Fruit fly (Drosophila melanogaster) whole organism, embryonic: ENCODE results near the gene Nup37.

Experiments used
- Abd-B ChIP-seq: fragments of 200-800 bp; sonication (Bioruptor generic); optimal IDR thresholded peaks from 2 replicates; lab custom pipeline; 2018; ENCODE audit warnings: missing biosample characterization, mild to moderate bottlenecking, missing genetic modification characterization, moderate library complexity
- Awh ChIP-seq: fragments of 200-800 bp; sonication (Bioruptor generic); IDR thresholded peaks from 2 replicates; pipeline ENCODE4, ENCODE4 v1.3.6; 2022; ENCODE audit warnings: missing biosample characterization, missing genetic modification characterization
- BEAF-32 ChIP-seq: fragments of 200-800 bp; sonication (Bioruptor generic); optimal IDR thresholded peaks from 3 replicates; lab custom pipeline; 2017; ENCODE audit warnings: missing biosample characterization, missing genetic modification characterization, mild to moderate bottlenecking, moderate library complexity, missing genetic modification reagents
- Bdp1 ChIP-seq: fragments of 200-800 bp; sonication (Bioruptor generic); optimal IDR thresholded peaks from 3 replicates; lab custom pipeline; 2016; ENCODE audit warnings: missing biosample characterization, missing genetic modification characterization
- CG1024 ChIP-seq: fragments of 200-800 bp; sonication (Bioruptor generic); IDR thresholded peaks from 2 replicates; pipeline ENCODE4 v1.3.6; 2022; ENCODE audit warnings: missing biosample characterization, missing genetic modification characterization
- CG11085 ChIP-seq: fragments of 200-800 bp; sonication (Bioruptor generic); IDR thresholded peaks from 2 replicates; pipeline ENCODE4 v1.3.6; 2022; ENCODE audit warnings: missing biosample characterization, missing genetic modification characterization
- CG11247 ChIP-seq: fragments of 200-800 bp; sonication (Bioruptor generic); IDR thresholded peaks from 2 replicates; pipeline ENCODE4 v1.3.6; 2022; ENCODE audit warnings: missing biosample characterization, missing genetic modification characterization
- CG13894 ChIP-seq: fragments of 200-800 bp; sonication (Bioruptor generic); optimal IDR thresholded peaks from 3 replicates; lab custom pipeline; 2018; ENCODE audit warnings: missing biosample characterization, mild to moderate bottlenecking, missing genetic modification characterization, moderate library complexity
- CG15479 ChIP-seq: fragments of 200-800 bp; sonication (Bioruptor generic); optimal IDR thresholded peaks from 3 replicates; lab custom pipeline; 2019; ENCODE audit warnings: missing biosample characterization, mild to moderate bottlenecking, missing genetic modification characterization, moderate library complexity
- CG15514 ChIP-seq: fragments of 200-800 bp; sonication (Bioruptor generic); optimal IDR thresholded peaks from 3 replicates; lab custom pipeline; 2017; ENCODE audit warnings: missing biosample characterization, missing genetic modification characterization, mild to moderate bottlenecking, moderate library complexity, missing genetic modification reagents
- CG16779 ChIP-seq: fragments of 200-800 bp; sonication (Bioruptor generic); IDR thresholded peaks from 2 replicates; pipeline ENCODE4 v1.3.6; 2022; ENCODE audit warnings: missing biosample characterization, missing genetic modification characterization
- CG17361 ChIP-seq: fragments of 200-800 bp; sonication (Bioruptor generic); IDR thresholded peaks from 3 replicates; pipeline ENCODE4 v1.3.6; 2022; ENCODE audit warnings: missing biosample characterization, missing genetic modification characterization
- CG18599 ChIP-seq: fragments of 200-800 bp; sonication (Bioruptor generic); optimal IDR thresholded peaks from 3 replicates; lab custom pipeline; 2017; ENCODE audit warnings: missing biosample characterization, missing genetic modification characterization, mild to moderate bottlenecking, moderate library complexity, missing genetic modification reagents
- CG2712 ChIP-seq: fragments of 200-800 bp; optimal IDR thresholded peaks from 3 replicates; lab custom pipeline; 2019; ENCODE audit warnings: missing biosample characterization, mild to moderate bottlenecking, missing genetic modification characterization, moderate library complexity
- CG3281 ChIP-seq: fragments of 200-800 bp; sonication (Bioruptor generic); optimal IDR thresholded peaks from 3 replicates; lab custom pipeline; 2017; ENCODE audit warnings: missing biosample characterization, mild to moderate bottlenecking, missing genetic modification characterization
- CG34422 ChIP-seq: fragments of 200-800 bp; sonication (Bioruptor generic); IDR thresholded peaks from 3 replicates; pipeline ENCODE4 v1.3.6; 2022; ENCODE audit warnings: missing biosample characterization, missing genetic modification characterization
- CG3995 ChIP-seq: fragments of 200-800 bp; sonication (Bioruptor generic); optimal IDR thresholded peaks from 3 replicates; lab custom pipeline; 2016; ENCODE audit warnings: missing biosample characterization, missing genetic modification characterization
- CG4282 ChIP-seq: fragments of 200-800 bp; sonication (Bioruptor generic); optimal IDR thresholded peaks from 2 replicates; lab custom pipeline; 2016; ENCODE audit warnings: missing biosample characterization, missing genetic modification characterization
- CG6654 ChIP-seq: fragments of 200-800 bp; sonication (Bioruptor generic); optimal IDR thresholded peaks from 2 replicates; lab custom pipeline; 2017; ENCODE audit warnings: missing biosample characterization, mild to moderate bottlenecking, missing genetic modification characterization
- CG6765 ChIP-seq: fragments of 200-800 bp; sonication (Bioruptor generic); optimal IDR thresholded peaks from 3 replicates; lab custom pipeline; 2017; ENCODE audit warnings: missing biosample characterization, mild to moderate bottlenecking, missing genetic modification characterization
- CG9215 ChIP-seq: fragments of 200-800 bp; sonication (Bioruptor generic); IDR thresholded peaks from 2 replicates; pipeline ENCODE4 v1.3.6; 2022; ENCODE audit warnings: missing biosample characterization, missing genetic modification characterization
- CG9797 ChIP-seq: fragments of 200-800 bp; sonication (Bioruptor generic); optimal IDR thresholded peaks from 3 replicates; lab custom pipeline; 2018; ENCODE audit warnings: missing biosample characterization, mild to moderate bottlenecking, missing genetic modification characterization
- Nf-YC ChIP-seq: fragments of 200-800 bp; optimal IDR thresholded peaks from 3 replicates; lab custom pipeline; 2019; ENCODE audit warnings: missing biosample characterization, mild to moderate bottlenecking, missing genetic modification characterization, moderate library complexity
- Trl ChIP-seq, 3 experiments: fragments of >200 bp in 2 of 3; fragments of 200-800 bp in 1 of 3; sonication (Bioruptor generic) in 1 of 3; optimal IDR thresholded peaks; 2 replicates in 1 of 3; 3 replicates in 2 of 3; lab custom pipeline; 2016 to 2017; ENCODE audit warnings: missing biosample characterization in 1 of 3, missing genetic modification characterization in 1 of 3
- abd-A ChIP-seq: fragments of 200-800 bp; sonication (Bioruptor generic); optimal IDR thresholded peaks from 3 replicates; lab custom pipeline; 2019; ENCODE audit warnings: missing biosample characterization, mild to moderate bottlenecking, missing genetic modification characterization, moderate library complexity
- amos ChIP-seq: fragments of 200-800 bp; sonication (Bioruptor generic); IDR thresholded peaks from 2 replicates; pipeline ENCODE4 v1.3.6; 2022; ENCODE audit warnings: missing biosample characterization, missing genetic modification characterization; ENCODE audit not compliant: partially characterized antibody
- ara ChIP-seq: fragments of 200-800 bp; sonication (Bioruptor generic); IDR thresholded peaks from 2 replicates; pipeline ENCODE4 v1.3.6; 2022; ENCODE audit warnings: missing biosample characterization, missing genetic modification characterization
- bcd ChIP-seq: fragments of 200-800 bp; sonication (Bioruptor generic); optimal IDR thresholded peaks from 2 replicates; lab custom pipeline; 2017; ENCODE audit warnings: missing biosample characterization, mild to moderate bottlenecking, missing genetic modification characterization
- cg ChIP-seq: fragments of 200-800 bp; sonication (Bioruptor generic); optimal IDR thresholded peaks from 3 replicates; lab custom pipeline; 2019; ENCODE audit warnings: missing biosample characterization, mild to moderate bottlenecking, missing genetic modification characterization, moderate library complexity
- dan ChIP-seq: fragments of 200-800 bp; sonication (Bioruptor generic); IDR thresholded peaks from 2 replicates; pipeline ENCODE4 v1.3.6; 2022; ENCODE audit warnings: missing biosample characterization, missing genetic modification characterization
- ewg ChIP-seq: fragments of 200-800 bp; sonication (Bioruptor generic); optimal IDR thresholded peaks from 3 replicates; lab custom pipeline; 2017; ENCODE audit warnings: mild to moderate bottlenecking, missing biosample characterization, missing genetic modification reagents, missing genetic modification characterization
- eyg ChIP-seq: fragments of 200-800 bp; sonication (Bioruptor generic); optimal IDR thresholded peaks from 3 replicates; lab custom pipeline; 2016; ENCODE audit warnings: missing biosample characterization, missing genetic modification characterization
- grn ChIP-seq: fragments of 200-800 bp; sonication (Bioruptor generic); optimal IDR thresholded peaks from 3 replicates; lab custom pipeline; 2017; ENCODE audit warnings: missing biosample characterization, missing genetic modification characterization
- gsb-n ChIP-seq: fragments of 200-800 bp; sonication (Bioruptor generic); optimal IDR thresholded peaks from 3 replicates; lab custom pipeline; 2018; ENCODE audit warnings: missing biosample characterization, mild to moderate bottlenecking, missing genetic modification characterization
- hkb ChIP-seq, 2 experiments: fragments of 200-800 bp in 1 of 2; fragments of >200 bp in 1 of 2; sonication (Bioruptor generic) in 1 of 2; IDR thresholded peaks in 1 of 2; optimal IDR thresholded peaks in 1 of 2; 2 replicates each; pipeline versions ENCODE4 v1.3.6 to Lab custom; 2017 to 2022; ENCODE audit warnings: missing biosample characterization in 1 of 2, missing genetic modification characterization in 1 of 2
- hth ChIP-seq: fragments of >200 bp; optimal IDR thresholded peaks from 2 replicates; lab custom pipeline; 2017; ENCODE audit warnings: inconsistent platforms
- lab ChIP-seq: fragments of 200-800 bp; sonication (Bioruptor generic); optimal IDR thresholded peaks from 3 replicates; lab custom pipeline; 2017; ENCODE audit warnings: missing biosample characterization, missing genetic modification characterization, mild to moderate bottlenecking, moderate library complexity, missing genetic modification reagents
- lbe ChIP-seq: fragments of 200-800 bp; sonication (Bioruptor generic); optimal IDR thresholded peaks from 2 replicates; lab custom pipeline; 2016; ENCODE audit warnings: missing biosample characterization, mild to moderate bottlenecking, missing genetic modification characterization
- lmd ChIP-seq: fragments of 200-800 bp; sonication (Bioruptor generic); IDR thresholded peaks from 2 replicates; pipeline ENCODE4 v1.3.6; 2022; ENCODE audit warnings: missing biosample characterization, missing genetic modification characterization
- lola ChIP-seq, 3 experiments: fragments of >200 bp in 2 of 3; fragments of 200-800 bp in 1 of 3; sonication (Bioruptor generic) in 1 of 3; optimal IDR thresholded peaks; 2 replicates each; lab custom pipeline; 2017 to 2019; ENCODE audit warnings: missing biosample characterization in 3 of 3, missing genetic modification characterization in 3 of 3, mild to moderate bottlenecking in 1 of 3, moderate library complexity in 1 of 3
- prd ChIP-seq, 3 experiments: fragments of >200 bp in 2 of 3; fragments of 200-800 bp in 1 of 3; sonication (Bioruptor generic) in 1 of 3; optimal IDR thresholded peaks in 2 of 3; IDR thresholded peaks in 1 of 3; 2 replicates in 2 of 3; 3 replicates in 1 of 3; pipeline versions ENCODE4 v1.3.6 to Lab custom; 2017 to 2022; ENCODE audit warnings: missing biosample characterization in 1 of 3, missing genetic modification characterization in 1 of 3
- scrt ChIP-seq: fragments of 200-800 bp; sonication (Bioruptor generic); optimal IDR thresholded peaks from 2 replicates; lab custom pipeline; 2018; ENCODE audit warnings: missing biosample characterization, mild to moderate bottlenecking, missing genetic modification characterization, moderate library complexity
- sima ChIP-seq: fragments of 200-800 bp; sonication (Bioruptor generic); optimal IDR thresholded peaks from 2 replicates; lab custom pipeline; 2016; ENCODE audit warnings: missing biosample characterization, missing genetic modification characterization
- sug ChIP-seq: fragments of 200-800 bp; optimal IDR thresholded peaks from 2 replicates; lab custom pipeline; 2019; ENCODE audit warnings: missing biosample characterization, mild to moderate bottlenecking, missing genetic modification characterization, moderate library complexity
- tup ChIP-seq: fragments of 200-800 bp; sonication (Bioruptor generic); optimal IDR thresholded peaks from 2 replicates; lab custom pipeline; 2016; ENCODE audit warnings: missing biosample characterization, mild to moderate bottlenecking, missing genetic modification characterization, moderate library complexity
- vfl ChIP-seq: fragments of 200-800 bp; sonication (Bioruptor generic); optimal IDR thresholded peaks from 2 replicates; lab custom pipeline; 2016; ENCODE audit warnings: missing biosample characterization, missing genetic modification characterization
- zen ChIP-seq: fragments of 200-800 bp; sonication (Bioruptor generic); optimal IDR thresholded peaks from 3 replicates; lab custom pipeline; 2018; ENCODE audit warnings: missing biosample characterization, mild to moderate bottlenecking, missing genetic modification characterization, moderate library complexity
- zfh2 ChIP-seq: fragments of 200-800 bp; sonication (Bioruptor generic); optimal IDR thresholded peaks from 2 replicates; lab custom pipeline; 2016; ENCODE audit warnings: missing biosample characterization, missing genetic modification characterization

Nup37 gene

DNA sequence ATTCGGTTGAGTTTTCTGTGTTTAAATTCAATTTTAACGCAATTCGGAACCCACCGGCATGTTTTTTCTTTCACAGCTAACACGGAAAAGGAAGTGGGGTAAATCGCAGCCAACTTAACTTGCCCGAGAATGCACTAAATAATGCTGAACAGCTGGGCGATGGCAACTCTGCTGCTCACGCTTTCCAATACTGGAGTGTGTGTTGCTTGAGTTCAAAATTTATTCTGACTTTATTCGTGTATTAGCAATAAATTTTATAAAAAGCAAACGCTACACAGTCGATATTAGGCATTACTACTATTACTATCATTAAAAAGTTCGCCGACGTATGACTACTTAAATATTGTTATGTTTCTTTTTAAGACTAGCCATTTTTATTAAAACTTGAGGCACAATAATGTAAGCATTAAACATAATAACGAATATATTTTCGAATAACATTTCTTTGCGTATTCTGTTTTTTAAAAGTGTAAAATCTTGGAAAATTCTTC lies at the start of gene Nup37, which contains the start of gene RpS27 (continued):
- TF ChIP-seq CG17361 (GFP tag; lab: Robert Waterston, UW) (peak; percentile 99), gsb-n (tag; lab: Kevin White, UChicago) (peak; percentile 95), CG18599 (peak; percentile 98), prd (optimal IDR thresholded peaks at IDR 0.05; lab: Kevin White, UChicago) (no peak), prd (GFP tag; IDR thresholded peaks at IDR 0.05; lab: Robert Waterston, UW) (peak; percentile 91), Abd-B (GFP tag; lab: Kevin White, UChicago) (peak; percentile 93), CG1024 (peak; percentile 94), CG6654 (peak; percentile 94), lola (GFP tag; optimal IDR thresholded peaks at IDR 0.05; lab: Kevin White, UChicago) (peak in 1 of 3 experiments; percentile 83), vfl (GFP tag; lab: Kevin White, UChicago) (peak; percentile 98), CG6765 (peak; percentile 100), hkb (optimal IDR thresholded peaks at IDR 0.05; lab: Kevin White, UChicago) (no peak), hkb (GFP tag; IDR thresholded peaks at IDR 0.05; lab: Robert Waterston, UW) (peak; percentile 94), Bdp1 (peak; percentile 94), tup (GFP tag; lab: Kevin White, UChicago) (peak; percentile 93), CG2712 (tag; lab: Kevin White, UChicago) (peak; percentile 94), sima (GFP tag; lab: Kevin White, UChicago) (peak; percentile 97), hth (lab: Kevin White, UChicago) (no peak), eyg (GFP tag; lab: Kevin White, UChicago) (peak; percentile 99), lab (GFP tag; lab: Kevin White, UChicago) (peak; percentile 99), Nf-YC (tag; lab: Kevin White, UChicago) (peak; percentile 88), CG9797 (GFP tag; lab: Kevin White, UChicago) (peak; percentile 96), abd-A (tag; lab: Kevin White, UChicago) (no peak), CG3281 (GFP tag; lab: Kevin White, UChicago) (peak; percentile 99), CG11085 (GFP tag; lab: Robert Waterston, UW) (peak; percentile 99), CG9215 (GFP tag; lab: Robert Waterston, UW) (peak; percentile 91), Awh (GFP tag; lab: Robert Waterston, UW) (peak; percentile 98), ara (GFP tag; lab: Robert Waterston, UW) (peak; percentile 95), lbe (GFP tag; lab: Kevin White, UChicago) (peak; percentile 91), BEAF-32 (GFP tag; lab: Kevin White, UChicago) (peak; percentile 67), zfh2 (GFP tag; lab: Kevin White, UChicago) (peak; percentile 98), bcd (GFP tag; lab: Kevin White, UChicago) (peak; percentile 100)

DNA sequence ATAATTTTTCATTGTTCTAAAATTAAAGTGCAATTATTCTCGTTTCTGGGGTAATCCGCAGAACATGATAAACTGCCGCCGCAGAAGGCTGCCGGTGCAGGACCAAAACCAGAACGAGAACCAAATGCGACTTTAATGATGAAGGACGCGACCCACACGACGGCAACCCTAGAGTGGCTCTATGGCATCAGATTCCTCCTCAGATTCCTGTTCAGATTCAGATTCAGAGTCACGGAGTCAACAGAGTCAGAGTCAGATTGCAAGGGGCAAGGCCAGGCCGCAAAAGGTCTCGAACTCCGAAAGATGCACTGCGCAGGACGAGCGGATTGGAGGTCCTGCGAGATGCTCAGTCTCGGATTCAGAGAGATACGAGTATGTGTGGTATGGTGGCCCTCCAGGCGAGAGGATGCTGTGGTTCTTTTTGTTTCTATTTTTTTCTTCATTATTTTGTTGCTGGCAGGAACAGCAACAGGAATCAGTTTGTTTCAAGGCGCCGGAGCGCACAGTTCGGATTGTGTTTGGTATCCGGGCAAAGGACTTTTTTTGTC lies 48.1 kb upstream of the Nup37 start, which contains the start of gene CG13654:
CG13654 (plus strand) TSS at position 498 of the 548 bp plus-strand sequence.
- TF ChIP-seq grn (no peak), CG16779 (GFP tag; lab: Robert Waterston, UW) (0 out of 2 replicates have a peak, but pooled peaks have one; percentile 44), Trl (optimal IDR thresholded peaks at IDR 0.05; lab: Kevin White, UChicago) (peak in 1 of 2 experiments; percentile 27), Trl (GFP tag; optimal IDR thresholded peaks at IDR 0.05; lab: Kevin White, UChicago) (no peak), CG34422 (GFP tag; lab: Robert Waterston, UW) (no peak), CG15479 (GFP tag; lab: Kevin White, UChicago) (no peak), ewg (GFP tag; lab: Kevin White, UChicago) (peak; percentile 78), CG13894 (tag; lab: Kevin White, UChicago) (peak; percentile 91), CG15514 (peak; percentile 23), cg (GFP tag; lab: Kevin White, UChicago) (no peak), amos (0 out of 2 replicates have a peak, but pooled peaks have one; percentile 4), sug (tag; lab: Kevin White, UChicago) (no peak), CG4282 (GFP tag; lab: Kevin White, UChicago) (no peak), dan (GFP tag; lab: Robert Waterston, UW) (0 out of 2 replicates have a peak, but pooled peaks have one; percentile 11), CG3995 (no peak), lmd (GFP tag; lab: Robert Waterston, UW) (no peak), scrt (GFP tag; lab: Kevin White, UChicago) (peak; percentile 86), CG11247 (GFP tag; lab: Robert Waterston, UW) (no peak), abd-A (tag; lab: Kevin White, UChicago) (peak; percentile 16), zen (tag; lab: Kevin White, UChicago) (peak; percentile 41)
